Worm (Caenorhabditis elegans): ENCODE measurements around the gene F58G6.3.
"Not testable (repeated sequence)": the region's sequence is repeated elsewhere in the genome, so short reads cannot be mapped to it uniquely, and the experiment has no call there.

The F58G6.3 gene

DNA sequence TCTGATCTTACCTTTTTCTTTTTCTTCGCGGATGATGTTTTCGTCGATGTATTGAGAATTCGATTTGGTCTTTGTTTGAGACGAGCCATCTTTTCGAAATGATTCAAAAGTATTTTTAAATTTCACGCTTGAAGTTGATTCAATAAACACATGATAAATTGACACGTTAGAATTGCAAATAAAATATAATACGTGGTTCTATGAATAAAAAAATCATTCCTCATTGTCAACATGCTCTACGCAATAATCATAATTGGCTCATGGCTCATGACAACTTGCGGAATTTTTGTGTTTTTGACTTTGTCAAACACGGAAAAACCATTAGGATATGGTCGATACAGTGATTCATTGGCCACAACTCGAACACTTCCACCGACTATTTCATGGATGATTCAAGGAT lies 30.1 kb downstream of the F58G6.3 start, which contains the start of the genes htas-1 and ZK1251.3:
Gene htas-1 (minus strand): TSS at position 101 of the 400 bp plus-strand sequence.
Gene ZK1251.3 (plus strand): TSS at position 226 of the 400 bp plus-strand sequence.
- no peak for TF ChIP-seq fkh-10 (GFP tag; optimal IDR thresholded peaks at IDR 0.05)
- no peak for TF ChIP-seq elt-2 (tag; optimal IDR thresholded peaks at IDR 0.05)
- TF ChIP-seq nfya-1 (tag; optimal IDR thresholded peaks at IDR 0.05; ENCODE audit: insufficient read depth): no peak
- TF ChIP-seq jun-1 (tag; optimal IDR thresholded peaks at IDR 0.05): no peak
- no peak for TF ChIP-seq elt-3 (tag; optimal IDR thresholded peaks at IDR 0.05)
- no peak for TF ChIP-seq pha-4 (tag; optimal IDR thresholded peaks at IDR 0.05)
- no peak for TF ChIP-seq zag-1 (tag; optimal IDR thresholded peaks at IDR 0.05)
- no peak for TF ChIP-seq mml-1 (tag; optimal IDR thresholded peaks at IDR 0.05)
- TF ChIP-seq nhr-11 (tag; optimal IDR thresholded peaks at IDR 0.05): no peak
- no peak for TF ChIP-seq snpc-4 (tag; optimal IDR thresholded peaks at IDR 0.05)
- TF ChIP-seq nhr-67 (tag; optimal IDR thresholded peaks at IDR 0.05): no peak
- no peak for TF ChIP-seq nhr-237 (tag; optimal IDR thresholded peaks at IDR 0.05)
- TF ChIP-seq nhr-43 (tag; optimal IDR thresholded peaks at IDR 0.05; ENCODE audit: poor library complexity, severe bottlenecking): no peak

DNA sequence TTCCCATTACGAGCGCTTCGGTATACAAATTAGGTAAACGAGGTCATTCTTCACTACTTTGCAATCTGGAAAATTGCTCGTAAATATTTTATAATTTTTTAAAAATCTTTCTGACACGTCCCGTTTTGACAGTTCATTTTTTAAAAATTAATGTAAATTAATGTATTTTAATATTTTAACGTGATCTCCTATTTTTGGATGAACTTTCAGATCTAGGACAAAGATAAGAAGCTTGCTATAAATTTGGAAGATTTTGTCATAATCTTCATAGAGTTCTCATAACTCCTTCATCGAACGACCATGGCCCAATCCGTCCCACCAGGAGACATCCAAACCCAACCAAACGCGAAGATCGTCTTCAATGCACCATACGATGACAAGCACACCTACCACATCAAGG lies 35.4 kb downstream of the F58G6.3 start, which contains the start of gene msp-76:
Gene msp-76 (plus strand): TSS at position 301 of the 400 bp plus-strand sequence.
- TF ChIP-seq nhr-77, elt-3, mdl-1 (tag; optimal IDR thresholded peaks at IDR 0.05): not testable (repeated sequence)

DNA sequence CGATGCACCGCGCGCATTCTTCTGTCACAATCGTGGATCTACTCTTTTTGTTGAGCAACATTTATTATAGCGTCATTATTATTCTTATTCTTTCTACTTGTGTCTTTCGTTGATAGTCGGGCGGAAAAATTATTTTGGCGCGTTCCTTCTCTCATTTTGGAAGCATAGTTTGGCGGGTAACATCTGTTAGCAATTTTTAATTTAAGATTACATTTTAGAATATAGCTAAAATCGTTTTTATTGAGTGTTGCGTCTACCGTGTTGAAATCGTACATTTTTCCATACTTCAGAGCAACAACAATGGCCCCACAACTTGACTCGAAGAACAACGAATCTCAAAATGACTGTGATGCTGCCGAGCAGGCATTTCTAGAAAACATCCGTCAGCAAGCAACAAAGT lies 37.3 kb downstream of the F58G6.3 start, which contains the start of gene sdz-36:
Gene sdz-36 (plus strand): TSS at position 301 of the 400 bp plus-strand sequence.
- TF ChIP-seq fkh-2 (tag; optimal IDR thresholded peaks at IDR 0.05): no peak
- TF ChIP-seq nfya-1 (tag; optimal IDR thresholded peaks at IDR 0.05; ENCODE audit: insufficient read depth): no peak
- no peak for TF ChIP-seq R02D3.7 (tag; optimal IDR thresholded peaks at IDR 0.05)
- no peak for TF ChIP-seq nhr-237 (tag; optimal IDR thresholded peaks at IDR 0.05)
- TF ChIP-seq unc-39 (tag; optimal IDR thresholded peaks at IDR 0.05): no peak
- no peak for TF ChIP-seq lin-15B (tag; optimal IDR thresholded peaks at IDR 0.05)
- no peak for TF ChIP-seq nhr-67 (tag; optimal IDR thresholded peaks at IDR 0.05)
- no peak for TF ChIP-seq unc-62 (GFP tag; optimal IDR thresholded peaks at IDR 0.05)
- TF ChIP-seq ceh-82 (tag; optimal IDR thresholded peaks at IDR 0.05): no peak
- TF ChIP-seq lsy-12 (tag; optimal IDR thresholded peaks at IDR 0.05): no peak
- no peak for TF ChIP-seq nhr-28 (tag; optimal IDR thresholded peaks at IDR 0.05)
- no peak for TF ChIP-seq ama-1 (optimal IDR thresholded peaks at IDR 0.05)
- TF ChIP-seq lin-39 (tag; optimal IDR thresholded peaks at IDR 0.05): no peak

DNA sequence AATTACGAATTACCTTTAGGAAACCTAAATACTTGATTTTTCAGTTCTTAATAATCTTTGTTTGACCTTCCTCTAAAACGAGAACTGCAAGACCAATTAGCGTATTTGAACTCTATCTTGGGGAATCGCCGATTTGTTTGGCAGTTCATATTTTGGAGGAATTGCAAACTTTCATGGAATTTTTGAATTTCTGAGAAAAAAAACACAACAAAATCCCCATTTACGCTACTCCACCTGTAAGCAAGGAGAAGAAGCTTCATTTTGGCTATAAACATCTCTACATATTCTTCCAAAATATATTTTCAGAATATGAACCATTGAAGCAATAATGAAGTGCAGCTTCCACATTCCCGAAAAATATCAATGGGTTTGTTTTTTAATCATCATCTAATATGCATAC lies 39.5 kb downstream of the F58G6.3 start, which contains the start of gene twk-9:
Gene twk-9 (plus strand): TSS at position 301 of the 400 bp plus-strand sequence.
- TF ChIP-seq mdl-1 (tag; optimal IDR thresholded peaks at IDR 0.05) (no peak), snpc-4 (tag; optimal IDR thresholded peaks at IDR 0.05) (no peak), ceh-28 (tag; optimal IDR thresholded peaks at IDR 0.05) (no peak), nhr-28 (tag; optimal IDR thresholded peaks at IDR 0.05) (no peak), lin-15B (tag; optimal IDR thresholded peaks at IDR 0.05) (no peak), daf-12 (tag; optimal IDR thresholded peaks at IDR 0.05) (no peak), ZK546.5 (tag; optimal IDR thresholded peaks at IDR 0.05) (no peak), nhr-25 (tag; optimal IDR thresholded peaks at IDR 0.05) (no peak), eor-1 (tag; optimal IDR thresholded peaks at IDR 0.05) (no peak), hmg-11 (tag; optimal IDR thresholded peaks at IDR 0.05) (no peak), lsy-12 (tag; optimal IDR thresholded peaks at IDR 0.05) (no peak), ceh-82 (tag; optimal IDR thresholded peaks at IDR 0.05) (no peak), nhr-23 (tag; optimal IDR thresholded peaks at IDR 0.05) (no peak)

DNA sequence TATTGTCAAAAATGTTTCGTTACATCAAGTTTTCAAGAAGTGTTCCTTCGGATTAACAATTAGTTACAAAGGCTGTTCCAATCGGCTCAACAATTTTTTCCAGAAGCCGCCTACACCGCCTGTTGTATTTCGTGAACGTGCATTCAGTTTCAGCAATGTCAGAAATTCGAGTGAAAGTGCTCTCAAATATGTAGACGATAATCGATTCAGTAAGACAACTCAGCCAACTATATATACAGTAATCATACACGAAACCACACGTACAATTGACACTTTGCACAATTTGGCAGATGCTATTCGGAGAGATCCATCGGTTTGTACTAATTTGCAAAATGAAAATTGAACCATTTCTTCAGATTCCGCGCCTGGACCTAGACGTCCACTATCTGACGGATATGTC lies 43.2 kb downstream of the F58G6.3 start:
- no peak for TF ChIP-seq mml-1 (tag; optimal IDR thresholded peaks at IDR 0.05)
- no peak for TF ChIP-seq snpc-4 (tag; optimal IDR thresholded peaks at IDR 0.05)
- no peak for TF ChIP-seq zag-1 (tag; optimal IDR thresholded peaks at IDR 0.05)
- TF ChIP-seq nhr-76 (tag; optimal IDR thresholded peaks at IDR 0.05): no peak
- no peak for TF ChIP-seq unc-39 (tag; optimal IDR thresholded peaks at IDR 0.05)
- no peak for TF ChIP-seq sea-2 (GFP tag; optimal IDR thresholded peaks at IDR 0.05)
- no peak for TF ChIP-seq nhr-67 (tag; optimal IDR thresholded peaks at IDR 0.05)
- no peak for TF ChIP-seq skn-1 (tag; optimal IDR thresholded peaks at IDR 0.05)
- no peak for TF ChIP-seq jun-1 (tag; optimal IDR thresholded peaks at IDR 0.05)
- TF ChIP-seq nhr-28 (tag; optimal IDR thresholded peaks at IDR 0.05): no peak
- TF ChIP-seq elt-2 (tag; optimal IDR thresholded peaks at IDR 0.05): no peak
- TF ChIP-seq pqm-1 (tag; optimal IDR thresholded peaks at IDR 0.05): no peak
